Worm (Caenorhabditis elegans) whole organism, mixed stage, embryonic: ENCODE data around the gene pigc-1.

Experiments
- ceh-39 ChIP-seq: fragments of 150-350 bp; optimal IDR thresholded peaks from 2 replicates; lab custom pipeline; 2014; ENCODE audit warnings: missing biosample characterization, missing genetic modification characterization
- ces-1 ChIP-seq: fragments of 150-350 bp; optimal IDR thresholded peaks from 2 replicates; lab custom pipeline; 2014; ENCODE audit warnings: missing biosample characterization, missing genetic modification reagents, missing genetic modification characterization
- elt-1 ChIP-seq: sonication (generic microtip); optimal IDR thresholded peaks from 2 replicates; lab custom pipeline; 2017; ENCODE audit warnings: missing genetic modification characterization, mild to moderate bottlenecking, missing compliant biosample characterization, antibody characterized with exemption, moderate library complexity, borderline replicate concordance; ENCODE audit not compliant: insufficient read depth
- elt-3 ChIP-seq: fragments of 150-350 bp; optimal IDR thresholded peaks from 2 replicates; lab custom pipeline; 2014; ENCODE audit warnings: missing biosample characterization, missing genetic modification characterization
- mep-1 ChIP-seq: fragments of 150-350 bp; optimal IDR thresholded peaks from 2 replicates; lab custom pipeline; 2017; ENCODE audit warnings: missing biosample characterization, missing genetic modification reagents, missing genetic modification characterization, inconsistent platforms
- nhr-237 ChIP-seq: fragments of 150-350 bp; optimal IDR thresholded peaks from 2 replicates; lab custom pipeline; 2014; ENCODE audit warnings: missing biosample characterization, missing genetic modification characterization
- nhr-76 ChIP-seq: sonication (generic microtip); optimal IDR thresholded peaks from 2 replicates; lab custom pipeline; 2017; ENCODE audit warnings: missing biosample characterization, missing genetic modification characterization
- pha-4 ChIP-seq: fragments of 150-350 bp; optimal IDR thresholded peaks from 2 replicates; lab custom pipeline; 2018; ENCODE audit warnings: missing biosample characterization, missing genetic modification reagents, missing genetic modification characterization
- snpc-4 ChIP-seq: fragments of 150-350 bp; optimal IDR thresholded peaks from 2 replicates; lab custom pipeline; 2014; ENCODE audit warnings: missing biosample characterization, missing genetic modification characterization
- unc-120 ChIP-seq: sonication (generic microtip); optimal IDR thresholded peaks from 2 replicates; lab custom pipeline; 2017; ENCODE audit warnings: missing genetic modification characterization, missing compliant biosample characterization; ENCODE audit not compliant: poor library complexity, severe bottlenecking
- unc-39 ChIP-seq: fragments of 150-350 bp; optimal IDR thresholded peaks from 2 replicates; lab custom pipeline; 2014; ENCODE audit warnings: missing biosample characterization, missing genetic modification characterization
- unc-62 ChIP-seq: fragments of 150-350 bp; optimal IDR thresholded peaks from 2 replicates; lab custom pipeline; 2014; ENCODE audit warnings: missing biosample characterization, missing genetic modification reagents, missing genetic modification characterization

- TF ChIP-seq snpc-4 (tag; lab: Kevin White, UChicago) (no peak), elt-1 (no peak), nhr-237 (no peak), nhr-76 (tag; lab: Kevin White, UChicago) (no peak), ceh-39 (tag; lab: Kevin White, UChicago) (no peak), unc-62 (no peak), elt-3 (tag; lab: Kevin White, UChicago) (no peak), mep-1 (tag; lab: Kevin White, UChicago) (no peak), unc-39 (tag; lab: Kevin White, UChicago) (no peak), ces-1 (GFP tag; lab: Kevin White, UChicago) (no peak), pha-4 (no peak), unc-120 (tag; lab: Kevin White, UChicago) (no peak)
Measured at ce11 chrIV:9353728-9354127, 10.8 kb upstream of the pigc-1 start.
